Fruit fly (Drosophila melanogaster) S2 (cell line): ENCODE data around the gene CG5346.

Experiments used
- CG8478 ChIP-seq: fragments of >200 bp; optimal IDR thresholded peaks from 2 replicates; lab custom pipeline; 2018
- CTCF ChIP-seq, 2 experiments: fragments of >200 bp; optimal IDR thresholded peaks; 2 replicates each; lab custom pipeline; 2018

CG5346 gene

dm6 chr3R:22488855-22489254 lies 39.6 kb downstream of the CG5346 start, which contains the start of gene CG5376:
Gene CG5376, minus strand, starts transcription at chr3R:22488955.
- TF ChIP-seq CG8478 (lab: Kevin White, UChicago) (no peak), CTCF (optimal IDR thresholded peaks at IDR 0.05; lab: Kevin White, UChicago) (no peak)

dm6 chr3R:22487037-22487492 lies 41.4 kb downstream of the CG5346 start, which contains the start of gene Pfdn5:
Gene Pfdn5, plus strand, starts transcription at chr3R:22487039.
- TF ChIP-seq CTCF (optimal IDR thresholded peaks at IDR 0.05; lab: Kevin White, UChicago) (peak in 1 of 2 experiments; percentile 41), CG8478 (lab: Kevin White, UChicago) (no peak)

dm6 chr3R:22483537-22483936 lies 44.9 kb downstream of the CG5346 start:
- no peak for TF ChIP-seq CTCF (optimal IDR thresholded peaks at IDR 0.05; lab: Kevin White, UChicago)
- TF ChIP-seq CG8478 (lab: Kevin White, UChicago), result no peak
